Worm (Caenorhabditis elegans) whole organism, young adult: ENCODE measurements around the gene Y116F11A.6.

ENCODE experiments used
- B0019.2 ChIP-seq: fragments of 200-800 bp; sonication (Bioruptor generic); conservative IDR thresholded peaks from 2 replicates; pipeline ENCODE4 v1.3.6; 2022; ENCODE audit warnings: missing genetic modification reagents, missing genetic modification characterization, missing compliant biosample characterization
- B0035.1 ChIP-seq: sonication (generic microtip); optimal IDR thresholded peaks from 2 replicates; lab custom pipeline; 2016; ENCODE audit warnings: missing genetic modification characterization, mild to moderate bottlenecking, missing compliant biosample characterization, missing genotype, missing genetic modification reagents
- B0336.3 ChIP-seq: fragments of 200-800 bp; sonication (Bioruptor generic); IDR thresholded peaks from 2 replicates; pipeline ENCODE4 v1.3.6; 2022; ENCODE audit warnings: missing genetic modification characterization, missing compliant biosample characterization
- C06A6.2 ChIP-seq: fragments of 200-800 bp; sonication (Bioruptor generic); conservative IDR thresholded peaks from 2 replicates; pipeline ENCODE4 v1.3.6; 2022; ENCODE audit warnings: missing genetic modification characterization, missing compliant biosample characterization
- C17E4.6 ChIP-seq: fragments of 200-800 bp; sonication (Bioruptor generic); IDR thresholded peaks from 2 replicates; pipeline ENCODE4 v1.3.6; 2022; ENCODE audit warnings: missing genetic modification reagents, missing genetic modification characterization, missing compliant biosample characterization
- F22D6.2 ChIP-seq: sonication (generic microtip); optimal IDR thresholded peaks from 2 replicates; lab custom pipeline; 2016; ENCODE audit warnings: mild to moderate bottlenecking, missing genetic modification characterization, missing compliant biosample characterization
- F23B12.7 ChIP-seq: sonication (generic microtip); optimal IDR thresholded peaks from 2 replicates; lab custom pipeline; 2017; ENCODE audit warnings: missing genetic modification characterization, mild to moderate bottlenecking, missing compliant biosample characterization, antibody characterized with exemption, moderate library complexity; ENCODE audit not compliant: insufficient read depth
- F33H1.4 ChIP-seq: fragments of 200-800 bp; sonication (Bioruptor generic); IDR thresholded peaks from 2 replicates; pipeline ENCODE4 v1.3.6; 2022; ENCODE audit warnings: missing genetic modification reagents, missing genetic modification characterization, missing compliant biosample characterization
- F55B11.4 ChIP-seq: sonication (generic microtip); optimal IDR thresholded peaks from 2 replicates; lab custom pipeline; 2016; ENCODE audit warnings: missing compliant biosample characterization, missing genetic modification characterization, borderline replicate concordance; ENCODE audit not compliant: insufficient read depth
- T07F8.4 ChIP-seq: sonication (generic microtip); optimal IDR thresholded peaks from 2 replicates; lab custom pipeline; 2016; ENCODE audit warnings: mild to moderate bottlenecking, missing genetic modification characterization, moderate library complexity, missing compliant biosample characterization
- Y67H2A.10 ChIP-seq: fragments of 200-800 bp; sonication (Bioruptor generic); conservative IDR thresholded peaks from 2 replicates; pipeline ENCODE4 v1.3.6; 2022; ENCODE audit warnings: missing genetic modification reagents, missing genetic modification characterization, missing compliant biosample characterization
- Y79H2A.3 ChIP-seq: fragments of 200-800 bp; sonication (Bioruptor generic); conservative IDR thresholded peaks from 2 replicates; pipeline ENCODE4 v1.3.6; 2022; ENCODE audit warnings: missing genetic modification reagents, missing genetic modification characterization, missing compliant biosample characterization
- akir-1 ChIP-seq: fragments of 200-800 bp; sonication (Bioruptor generic); optimal IDR thresholded peaks from 2 replicates; lab custom pipeline; 2018; ENCODE audit warnings: mild to moderate bottlenecking, missing genetic modification characterization, moderate library complexity, missing compliant biosample characterization
- ama-1 ChIP-seq, 3 experiments: fragments of 150-350 bp in 1 of 3; sonication (generic microtip) in 2 of 3; optimal IDR thresholded peaks; 2 replicates each; lab custom pipeline; 2014 to 2018; ENCODE audit warnings: missing biosample characterization in 2 of 3, missing genetic modification characterization in 2 of 3, missing genetic modification reagents in 2 of 3
- atf-7 ChIP-seq: sonication (generic microtip); optimal IDR thresholded peaks from 2 replicates; lab custom pipeline; 2017; ENCODE audit warnings: mild to moderate bottlenecking, missing genetic modification characterization, missing compliant biosample characterization
- athp-1 ChIP-seq: sonication (generic microtip); optimal IDR thresholded peaks from 2 replicates; lab custom pipeline; 2017; ENCODE audit warnings: mild to moderate bottlenecking, missing genetic modification characterization, missing compliant biosample characterization
- attf-6 ChIP-seq: fragments of 200-800 bp; sonication (Bioruptor generic); IDR thresholded peaks from 2 replicates; pipeline ENCODE4 v1.3.6; 2022; ENCODE audit warnings: missing genetic modification reagents, missing genetic modification characterization, missing compliant biosample characterization
- ceh-79 ChIP-seq: sonication (generic microtip); optimal IDR thresholded peaks from 2 replicates; lab custom pipeline; 2017; ENCODE audit warnings: mild to moderate bottlenecking, missing genetic modification characterization, missing compliant biosample characterization
- dpl-1 ChIP-seq: fragments of 150-350 bp; optimal IDR thresholded peaks from 2 replicates; lab custom pipeline; 2014; ENCODE audit warnings: missing biosample characterization, missing genetic modification reagents, missing genetic modification characterization
- egl-18 ChIP-seq: fragments of 200-800 bp; sonication (Bioruptor generic); IDR thresholded peaks from 2 replicates; pipeline ENCODE4 v1.3.6; 2022; ENCODE audit warnings: missing genetic modification reagents, missing genetic modification characterization, missing compliant biosample characterization
- egrh-3 ChIP-seq: fragments of 200-800 bp; sonication (Bioruptor generic); IDR thresholded peaks from 2 replicates; pipeline ENCODE4 v1.3.6; 2022; ENCODE audit warnings: missing genetic modification reagents, missing genetic modification characterization, missing compliant biosample characterization
- ekl-4 ChIP-seq: fragments of 200-800 bp; sonication (Bioruptor generic); IDR thresholded peaks from 2 replicates; pipeline ENCODE4 v1.3.6; 2022; ENCODE audit warnings: missing genetic modification reagents, missing genetic modification characterization, missing compliant biosample characterization
- ets-4 ChIP-seq: fragments of 200-800 bp; sonication (Bioruptor generic); optimal IDR thresholded peaks from 2 replicates; lab custom pipeline; 2018; ENCODE audit warnings: mild to moderate bottlenecking, missing genetic modification characterization, missing compliant biosample characterization
- hmg-1.2 ChIP-seq: fragments of 200-800 bp; sonication (Bioruptor generic); IDR thresholded peaks from 2 replicates; pipeline ENCODE4 v1.3.6; 2022; ENCODE audit warnings: missing genetic modification reagents, missing genetic modification characterization, missing compliant biosample characterization
- let-607 ChIP-seq, 2 experiments: fragments of 200-800 bp in 1 of 2; sonication (Bioruptor generic) in 1 of 2; sonication (generic microtip) in 1 of 2; optimal IDR thresholded peaks; 2 replicates each; lab custom pipeline; 2016 to 2018; ENCODE audit warnings: mild to moderate bottlenecking in 2 of 2, missing compliant biosample characterization in 2 of 2, missing genetic modification characterization in 2 of 2, moderate library complexity in 2 of 2, missing genotype in 1 of 2
- lin-40 ChIP-seq: sonication (generic microtip); optimal IDR thresholded peaks from 2 replicates; lab custom pipeline; 2016; ENCODE audit warnings: missing genetic modification characterization, mild to moderate bottlenecking, missing compliant biosample characterization, missing genotype, missing genetic modification reagents
- mcd-1 ChIP-seq: fragments of 200-800 bp; sonication (Bioruptor generic); IDR thresholded peaks from 2 replicates; pipeline ENCODE4 v1.3.6; 2022; ENCODE audit warnings: missing genetic modification reagents, missing genetic modification characterization, missing compliant biosample characterization
- mel-28 ChIP-seq: sonication (generic microtip); optimal IDR thresholded peaks from 2 replicates; lab custom pipeline; 2016; ENCODE audit warnings: borderline replicate concordance, mild to moderate bottlenecking, missing genetic modification characterization, missing compliant biosample characterization
- nhr-90 ChIP-seq: sonication (generic microtip); optimal IDR thresholded peaks from 2 replicates; lab custom pipeline; 2016; ENCODE audit warnings: missing genotype, mild to moderate bottlenecking, missing genetic modification characterization, missing compliant biosample characterization
- rec-8 ChIP-seq, 2 experiments: sonication (generic microtip); optimal IDR thresholded peaks; 2 replicates each; lab custom pipeline; 2016; ENCODE audit warnings: mild to moderate bottlenecking in 2 of 2, missing genetic modification characterization in 2 of 2, missing genetic modification reagents in 2 of 2, missing genotype in 2 of 2, missing biosample characterization in 1 of 2, missing compliant biosample characterization in 1 of 2, moderate library complexity in 1 of 2
- snpc-3.4 ChIP-seq: sonication (generic microtip); optimal IDR thresholded peaks from 2 replicates; lab custom pipeline; 2017; ENCODE audit warnings: missing genetic modification characterization, mild to moderate bottlenecking, missing compliant biosample characterization, antibody characterized with exemption, moderate library complexity, missing genotype, missing genetic modification reagents
- sptf-2 ChIP-seq: fragments of 200-800 bp; sonication (Bioruptor generic); optimal IDR thresholded peaks from 2 replicates; lab custom pipeline; 2018; ENCODE audit warnings: mild to moderate bottlenecking, missing genetic modification characterization, missing compliant biosample characterization
- unc-130 ChIP-seq: sonication (generic microtip); optimal IDR thresholded peaks from 2 replicates; lab custom pipeline; 2016; ENCODE audit warnings: missing genetic modification reagents, missing genetic modification characterization, missing compliant biosample characterization
- xnd-1 ChIP-seq: sonication (generic microtip); optimal IDR thresholded peaks from 2 replicates; lab custom pipeline; 2016; ENCODE audit warnings: missing genotype, missing genetic modification reagents, missing genetic modification characterization, missing compliant biosample characterization
- zim-3 ChIP-seq: sonication (generic microtip); optimal IDR thresholded peaks from 2 replicates; lab custom pipeline; 2017; ENCODE audit warnings: mild to moderate bottlenecking, missing genetic modification characterization, moderate library complexity, missing compliant biosample characterization
- ztf-22 ChIP-seq: fragments of 200-800 bp; sonication (Bioruptor generic); optimal IDR thresholded peaks from 2 replicates; lab custom pipeline; 2018; ENCODE audit warnings: mild to moderate bottlenecking, missing genetic modification characterization, moderate library complexity, missing compliant biosample characterization
- ztf-25 ChIP-seq: fragments of 200-800 bp; sonication (Bioruptor generic); IDR thresholded peaks from 2 replicates; pipeline ENCODE4 v1.3.6; 2022; ENCODE audit warnings: missing genetic modification reagents, missing genetic modification characterization, missing compliant biosample characterization
- ztf-28 ChIP-seq: fragments of 200-800 bp; sonication (Bioruptor generic); IDR thresholded peaks from 2 replicates; pipeline ENCODE4 v1.3.6; 2022; ENCODE audit warnings: missing genetic modification reagents, missing genetic modification characterization, missing compliant biosample characterization

Gene Y116F11A.6

DNA sequence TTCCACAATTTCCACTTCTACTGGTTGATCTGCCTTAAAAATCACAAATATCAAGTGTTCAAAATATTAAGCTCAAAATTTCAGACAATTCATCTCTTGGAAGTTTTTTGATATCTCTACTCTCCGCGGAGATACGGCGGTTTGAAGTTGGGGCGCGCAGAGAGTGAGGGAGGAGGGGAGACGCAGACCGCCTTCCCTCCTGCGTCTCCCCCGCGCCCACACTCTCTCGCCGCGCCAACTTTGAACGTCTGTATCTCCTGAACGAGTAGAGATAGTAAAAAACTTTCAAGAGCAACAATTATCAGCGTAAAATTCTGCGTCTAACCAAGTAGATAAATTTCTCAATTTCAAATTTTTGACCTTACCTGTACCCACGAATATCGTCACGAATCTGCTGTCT is 8.6 kb downstream of the Y116F11A.6 start:
- TF ChIP-seq lin-40 (tag; lab: Kevin White, UChicago) (no peak), dpl-1 (GFP tag; lab: Kevin White, UChicago) (no peak), atf-7 (tag; lab: Kevin White, UChicago) (no peak), hmg-1.2 (GFP tag; lab: Robert Waterston, UW) (peak; percentile 87), B0035.1 (tag; lab: Kevin White, UChicago) (no peak), let-607 (tag; optimal IDR thresholded peaks at IDR 0.05; lab: Kevin White, UChicago) (no peak), egl-18 (GFP tag; lab: Robert Waterston, UW) (no peak), attf-6 (GFP tag; lab: Robert Waterston, UW) (no peak), ztf-22 (GFP tag; lab: Kevin White, UChicago) (no peak), akir-1 (no peak), ztf-28 (GFP tag; lab: Robert Waterston, UW) (no peak), snpc-3.4 (tag; lab: Kevin White, UChicago) (no peak), Y79H2A.3 (no peak), mcd-1 (GFP tag; lab: Robert Waterston, UW) (0 out of 2 replicates have a peak, but pooled peaks have one; percentile 7), ceh-79 (tag; lab: Kevin White, UChicago) (no peak), egrh-3 (GFP tag; lab: Robert Waterston, UW) (peak; percentile 53; the same call in 1 of the 2 replicates), F23B12.7 (tag; lab: Kevin White, UChicago) (no peak), zim-3 (tag; lab: Kevin White, UChicago) (no peak), T07F8.4 (tag; lab: Kevin White, UChicago) (no peak), nhr-90 (tag; lab: Kevin White, UChicago) (no peak), unc-130 (no peak), sptf-2 (GFP tag; lab: Kevin White, UChicago) (no peak)

ce11 chrV:19728731-19729130 is 9.4 kb downstream of the Y116F11A.6 start, which contains the start of gene Y116F11A.3:
Y116F11A.3 (plus strand) TSS chrV:19729031.
- TF ChIP-seq B0019.2 (GFP tag; lab: Robert Waterston, UW) (no peak), B0336.3 (no peak), F33H1.4 (no peak), ama-1 (optimal IDR thresholded peaks at IDR 0.05; lab: Kevin White, UChicago) (no peak), ama-1 (GFP tag; optimal IDR thresholded peaks at IDR 0.05; lab: Kevin White, UChicago) (no peak), C17E4.6 (GFP tag; lab: Robert Waterston, UW) (no peak), xnd-1 (tag; lab: Kevin White, UChicago) (no peak), akir-1 (no peak), rec-8 (tag; optimal IDR thresholded peaks at IDR 0.05; lab: Kevin White, UChicago) (no peak), ztf-25 (GFP tag; lab: Robert Waterston, UW) (no peak), T07F8.4 (tag; lab: Kevin White, UChicago) (no peak), athp-1 (tag; lab: Kevin White, UChicago) (no peak), C06A6.2 (no peak), F55B11.4 (tag; lab: Kevin White, UChicago) (no peak), Y67H2A.10 (GFP tag; lab: Robert Waterston, UW) (no peak), mel-28 (no peak), F22D6.2 (no peak), ekl-4 (GFP tag; lab: Robert Waterston, UW) (no peak), ets-4 (GFP tag; lab: Kevin White, UChicago) (no peak), F23B12.7 (tag; lab: Kevin White, UChicago) (no peak)
